Fruit fly (Drosophila melanogaster): ENCODE data around the gene CG14232.

Gene CG14232

DNA sequence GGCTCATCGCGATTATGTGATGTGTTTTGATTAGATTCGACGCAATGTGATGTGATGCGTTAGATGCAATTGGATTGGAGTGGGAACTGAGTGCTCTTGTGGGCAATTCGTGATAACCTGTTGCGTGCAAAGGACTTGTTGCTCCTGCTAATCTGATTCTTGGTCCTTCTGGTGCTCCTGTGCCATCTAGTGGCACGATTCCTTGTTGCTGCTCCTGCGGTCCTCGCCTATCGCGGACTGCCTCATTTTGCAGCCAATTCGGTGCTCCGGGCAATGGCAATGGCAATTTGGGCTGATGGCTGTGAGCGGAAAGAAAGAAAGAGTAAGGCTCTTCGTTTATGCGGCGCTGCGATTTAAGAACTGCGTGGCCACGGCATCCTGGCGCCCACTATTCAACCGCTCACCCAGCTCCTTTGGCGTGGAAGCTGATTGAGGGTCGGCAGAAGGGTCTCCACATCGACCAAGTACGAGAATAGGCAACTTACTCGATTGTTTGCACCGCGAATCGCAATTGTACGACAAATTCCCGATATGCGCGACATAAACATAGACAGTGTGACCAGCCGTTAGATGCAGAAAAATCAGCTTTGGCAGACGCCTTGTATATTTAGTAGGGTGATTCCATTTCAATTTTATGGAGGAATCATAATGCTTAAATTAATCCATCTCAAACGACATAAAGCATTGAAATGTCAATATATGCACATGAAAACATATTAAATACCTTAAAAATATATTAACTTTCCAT is 10.9 kb downstream of the CG14232 start, which contains the start of gene Mer:
Mer (minus strand) TSS at position 550 of the 748 bp plus-strand sequence.
- TF ChIP-seq sage (GFP tag; optimal IDR thresholded peaks at IDR 0.05) (no peak), Abd-B (GFP tag; optimal IDR thresholded peaks at IDR 0.05) (no peak), br (GFP tag; optimal IDR thresholded peaks at IDR 0.05) (peak; percentile 84), Dfd (GFP tag; optimal IDR thresholded peaks at IDR 0.05) (no peak), sv (GFP tag; optimal IDR thresholded peaks at IDR 0.05) (peak; percentile 62), lola (GFP tag; optimal IDR thresholded peaks at IDR 0.05) (no peak), ey (GFP tag; optimal IDR thresholded peaks at IDR 0.05) (peak; percentile 82), brk (GFP tag; optimal IDR thresholded peaks at IDR 0.05) (no peak), rgr (GFP tag; optimal IDR thresholded peaks at IDR 0.05) (peak; percentile 84), Myc (optimal IDR thresholded peaks at IDR 0.05) (no peak), foxo (GFP tag; optimal IDR thresholded peaks at IDR 0.05) (peak in 1 of 2 experiments; percentile 85), usp (GFP tag; optimal IDR thresholded peaks at IDR 0.05) (no peak), N (GFP tag; optimal IDR thresholded peaks at IDR 0.05) (no peak), Vsx2 (GFP tag; optimal IDR thresholded peaks at IDR 0.05; ENCODE audit: partially characterized antibody) (no peak), Dif (GFP tag; optimal IDR thresholded peaks at IDR 0.05; ENCODE audit: partially characterized antibody) (no peak), CrebA (GFP tag; optimal IDR thresholded peaks at IDR 0.05; ENCODE audit: borderline replicate concordance) (no peak), Jra (GFP tag; optimal IDR thresholded peaks at IDR 0.05) (peak; percentile 9), dl (GFP tag; optimal IDR thresholded peaks at IDR 0.05; ENCODE audit: insufficient read depth in 1 of 2, partially characterized antibody in 2 of 2) (no peak), CG9705 (GFP tag; optimal IDR thresholded peaks at IDR 0.05) (peak; percentile 55), tai (GFP tag; optimal IDR thresholded peaks at IDR 0.05) (no peak), Rel (GFP tag; optimal IDR thresholded peaks at IDR 0.05) (no peak), Rel (tag; optimal IDR thresholded peaks at IDR 0.05) (peak; percentile 72), OdsH (GFP tag; optimal IDR thresholded peaks at IDR 0.05) (peak; percentile 80), Hr83 (GFP tag; optimal IDR thresholded peaks at IDR 0.05; ENCODE audit: poor library complexity, severe bottlenecking) (peak; percentile 40), pan (optimal IDR thresholded peaks at IDR 0.05) (no peak), h (GFP tag; optimal IDR thresholded peaks at IDR 0.05) (peak; percentile 84), woc (GFP tag; optimal IDR thresholded peaks at IDR 0.05) (peak; percentile 82), Hnf4 (GFP tag; optimal IDR thresholded peaks at IDR 0.05) (no peak), Hr78 (GFP tag; optimal IDR thresholded peaks at IDR 0.05) (no peak), GATAd (GFP tag; optimal IDR thresholded peaks at IDR 0.05) (peak; percentile 14), Mio (GFP tag; optimal IDR thresholded peaks at IDR 0.05) (no peak), dmrt93B (GFP tag; optimal IDR thresholded peaks at IDR 0.05) (peak; percentile 12), dsf (GFP tag; optimal IDR thresholded peaks at IDR 0.05; ENCODE audit: borderline replicate concordance) (no peak), psq (GFP tag; optimal IDR thresholded peaks at IDR 0.05) (peak; percentile 51), CG32264 (GFP tag; optimal IDR thresholded peaks at IDR 0.05) (no peak), Sp1 (GFP tag; optimal IDR thresholded peaks at IDR 0.05) (peak; percentile 84), fru (GFP tag; optimal IDR thresholded peaks at IDR 0.05) (peak; percentile 88), HLH106 (tag; optimal IDR thresholded peaks at IDR 0.05) (peak; percentile 87), jim (GFP tag; optimal IDR thresholded peaks at IDR 0.05) (no peak)

dm6 chrX:19690050-19690449 is 14.0 kb downstream of the CG14232 start:
- TF ChIP-seq Vsx2 (GFP tag; optimal IDR thresholded peaks at IDR 0.05; ENCODE audit: partially characterized antibody), result no peak
- TF ChIP-seq Dif (GFP tag; optimal IDR thresholded peaks at IDR 0.05; ENCODE audit: partially characterized antibody), result no peak
- TF ChIP-seq CG32264 (GFP tag; optimal IDR thresholded peaks at IDR 0.05), result no peak
- TF ChIP-seq Abd-B (GFP tag; optimal IDR thresholded peaks at IDR 0.05), result no peak
- TF ChIP-seq Hr78 (GFP tag; optimal IDR thresholded peaks at IDR 0.05), result no peak
- TF ChIP-seq OdsH (GFP tag; optimal IDR thresholded peaks at IDR 0.05), result no peak
- TF ChIP-seq CrebA (GFP tag; optimal IDR thresholded peaks at IDR 0.05; ENCODE audit: borderline replicate concordance), result no peak
- TF ChIP-seq fru (GFP tag; optimal IDR thresholded peaks at IDR 0.05), result no peak
- no peak for TF ChIP-seq N (GFP tag; optimal IDR thresholded peaks at IDR 0.05)
- TF ChIP-seq Dfd (GFP tag; optimal IDR thresholded peaks at IDR 0.05), result no peak
- no peak for TF ChIP-seq dl (GFP tag; optimal IDR thresholded peaks at IDR 0.05; ENCODE audit: insufficient read depth in 1 of 2, partially characterized antibody in 2 of 2)
- no peak for TF ChIP-seq Sp1 (GFP tag; optimal IDR thresholded peaks at IDR 0.05)
- no peak for TF ChIP-seq rgr (GFP tag; optimal IDR thresholded peaks at IDR 0.05)
- TF ChIP-seq CG9705 (GFP tag; optimal IDR thresholded peaks at IDR 0.05), result no peak
- no peak for TF ChIP-seq usp (GFP tag; optimal IDR thresholded peaks at IDR 0.05)
- TF ChIP-seq Jra (GFP tag; optimal IDR thresholded peaks at IDR 0.05), result no peak
- no peak for TF ChIP-seq tai (GFP tag; optimal IDR thresholded peaks at IDR 0.05)

Data from whole organism, wandering third instar larva.